Worm (Caenorhabditis elegans) whole organism, midembryonic: ENCODE measurements around the gene C14A4.6.

Source experiments
- T22C8.4 ChIP-seq: fragments of 200-800 bp; sonication (Bioruptor generic); IDR thresholded peaks from 2 replicates; pipeline ENCODE4 v1.3.6; 2022; ENCODE audit warnings: missing genetic modification characterization, missing compliant biosample characterization
- cog-1 ChIP-seq: sonication (generic microtip); optimal IDR thresholded peaks from 2 replicates; lab custom pipeline; 2016; ENCODE audit warnings: missing genetic modification characterization, missing compliant biosample characterization
- flt-1 ChIP-seq: fragments of 200-800 bp; sonication (Bioruptor generic); IDR thresholded peaks from 2 replicates; pipeline ENCODE4 v1.3.6; 2022; ENCODE audit warnings: missing genetic modification characterization, missing compliant biosample characterization
- klf-2 ChIP-seq: fragments of 200-800 bp; sonication (Bioruptor generic); conservative IDR thresholded peaks from 2 replicates; pipeline ENCODE4 v1.3.6; 2022; ENCODE audit warnings: missing genetic modification reagents, missing genetic modification characterization, missing compliant biosample characterization
- med-1 ChIP-seq: sonication (generic microtip); optimal IDR thresholded peaks from 2 replicates; lab custom pipeline; 2017; ENCODE audit warnings: missing genetic modification characterization, mild to moderate bottlenecking, missing compliant biosample characterization, antibody characterized with exemption, missing genetic modification reagents; ENCODE audit not compliant: insufficient read depth
- ref-1 ChIP-seq: fragments of 200-800 bp; sonication (Bioruptor generic); conservative IDR thresholded peaks from 2 replicates; pipeline ENCODE4 v1.3.6; 2022; ENCODE audit warnings: missing genetic modification reagents, missing genetic modification characterization, missing compliant biosample characterization
- tab-1 ChIP-seq: fragments of 200-800 bp; sonication (Bioruptor generic); IDR thresholded peaks from 2 replicates; pipeline ENCODE4 v1.3.6; 2022; ENCODE audit warnings: missing genetic modification characterization, missing compliant biosample characterization
- ztf-23 ChIP-seq: fragments of 200-800 bp; sonication (Bioruptor generic); IDR thresholded peaks from 2 replicates; pipeline ENCODE4 v1.3.6; 2022; ENCODE audit warnings: missing genetic modification reagents, missing genetic modification characterization, missing compliant biosample characterization
- ztf-29 ChIP-seq: fragments of 200-800 bp; sonication (Bioruptor generic); IDR thresholded peaks from 2 replicates; pipeline ENCODE4 v1.3.6; 2022; ENCODE audit warnings: missing genetic modification reagents, missing genetic modification characterization, missing compliant biosample characterization

Gene C14A4.6

DNA sequence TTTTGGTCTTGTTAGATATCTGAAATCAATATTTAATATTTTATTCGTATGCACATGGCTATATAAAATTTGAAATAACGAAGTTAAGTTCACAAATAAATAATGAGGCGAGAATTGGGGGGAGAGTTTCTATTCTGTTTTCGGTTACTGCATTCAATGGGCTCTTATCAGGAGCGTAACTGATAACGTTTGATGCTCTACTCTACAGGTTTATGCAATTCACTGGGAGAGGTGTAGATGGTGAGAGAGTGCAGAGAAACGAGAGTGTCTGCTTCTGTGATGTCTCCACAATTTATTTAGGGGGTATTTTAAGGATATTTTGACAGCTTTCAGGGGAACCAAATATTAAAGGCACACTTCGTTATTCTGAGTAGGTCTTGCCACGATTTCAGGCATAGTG lies at the start of gene C14A4.6:
C14A4.6 (minus strand) TSS at position 19 of the 400 bp plus-strand sequence.
- TF ChIP-seq ref-1 (GFP tag; lab: Robert Waterston, UW) (no peak), med-1 (GFP tag; lab: Kevin White, UChicago) (no peak), flt-1 (GFP tag; lab: Robert Waterston, UW) (no peak), tab-1 (GFP tag; lab: Robert Waterston, UW) (no peak), ztf-23 (GFP tag; lab: Robert Waterston, UW) (no peak), ztf-29 (GFP tag; lab: Robert Waterston, UW) (no peak), cog-1 (tag; lab: Kevin White, UChicago) (no peak), T22C8.4 (GFP tag; lab: Robert Waterston, UW) (no peak), klf-2 (GFP tag; lab: Robert Waterston, UW) (no peak)

DNA sequence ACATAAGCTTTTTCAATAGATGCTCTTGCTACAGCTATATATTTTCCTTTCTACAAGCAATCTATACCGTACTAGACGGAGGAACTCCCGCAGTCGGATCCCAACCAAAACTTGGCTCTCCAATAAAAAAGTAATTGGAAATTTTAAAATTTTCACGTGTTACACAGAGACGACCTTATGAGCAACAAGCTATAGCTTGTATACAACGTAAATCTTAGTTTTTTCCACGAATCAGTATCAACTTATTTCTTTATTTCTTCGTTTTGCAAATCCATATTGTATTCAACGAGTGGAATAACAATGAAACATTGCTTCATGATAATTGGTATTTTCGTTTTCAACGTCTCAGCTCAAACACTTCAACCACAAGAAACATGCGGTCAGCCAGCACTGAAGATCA lies 48.8 kb upstream of the C14A4.6 start, which contains the start of gene M28.4:
M28.4 (plus strand) TSS at position 301 of the 400 bp plus-strand sequence.
- TF ChIP-seq flt-1 (GFP tag; lab: Robert Waterston, UW) (no peak), ztf-29 (GFP tag; lab: Robert Waterston, UW) (no peak), klf-2 (GFP tag; lab: Robert Waterston, UW) (no peak), med-1 (GFP tag; lab: Kevin White, UChicago) (no peak), T22C8.4 (GFP tag; lab: Robert Waterston, UW) (no peak), ztf-23 (GFP tag; lab: Robert Waterston, UW) (no peak), ref-1 (GFP tag; lab: Robert Waterston, UW) (no peak), tab-1 (GFP tag; lab: Robert Waterston, UW) (no peak), cog-1 (tag; lab: Kevin White, UChicago) (no peak)

ce11 chrII:10639110-10639509 lies 44.5 kb upstream of the C14A4.6 start, which contains the start of gene M28.9:
Gene M28.9, plus strand, starts transcription at chrII:10639410.
- TF ChIP-seq flt-1 (GFP tag; lab: Robert Waterston, UW) (no peak), ztf-23 (GFP tag; lab: Robert Waterston, UW) (no peak), med-1 (GFP tag; lab: Kevin White, UChicago) (no peak), cog-1 (tag; lab: Kevin White, UChicago) (no peak), ztf-29 (GFP tag; lab: Robert Waterston, UW) (no peak), ref-1 (GFP tag; lab: Robert Waterston, UW) (no peak)

ce11 chrII:10630944-10631343 lies 36.4 kb upstream of the C14A4.6 start:
- TF ChIP-seq T22C8.4 (GFP tag; lab: Robert Waterston, UW) = no peak
- TF ChIP-seq cog-1 (tag; lab: Kevin White, UChicago) = no peak
- no peak for TF ChIP-seq ztf-23 (GFP tag; lab: Robert Waterston, UW)
- no peak for TF ChIP-seq flt-1 (GFP tag; lab: Robert Waterston, UW)
- no peak for TF ChIP-seq klf-2 (GFP tag; lab: Robert Waterston, UW)
- TF ChIP-seq ztf-29 (GFP tag; lab: Robert Waterston, UW) = no peak
- TF ChIP-seq tab-1 (GFP tag; lab: Robert Waterston, UW) = no peak
- no peak for TF ChIP-seq ref-1 (GFP tag; lab: Robert Waterston, UW)
- TF ChIP-seq med-1 (GFP tag; lab: Kevin White, UChicago) = no peak

DNA sequence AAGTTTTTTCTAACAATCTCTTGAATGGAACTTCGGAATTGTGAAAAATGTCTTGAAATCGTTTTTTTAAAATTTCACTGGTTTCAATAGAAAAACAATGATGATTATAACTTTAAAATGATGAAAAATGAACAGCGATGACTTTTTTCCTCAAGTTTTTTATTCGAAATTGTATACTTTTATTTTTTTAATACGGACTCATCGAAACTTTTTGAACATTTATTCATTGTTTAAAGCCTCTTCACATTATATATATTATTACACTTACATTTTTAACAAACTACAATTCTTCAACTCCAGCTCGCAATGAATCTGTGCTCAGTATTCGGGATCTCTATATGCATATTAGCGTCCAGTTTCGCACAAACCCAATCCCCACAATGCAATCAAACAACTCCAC lies 33.4 kb upstream of the C14A4.6 start, which contains the start of gene M28.8:
M28.8 (plus strand) TSS at position 301 of the 400 bp plus-strand sequence.
- TF ChIP-seq flt-1 (GFP tag; lab: Robert Waterston, UW) (no peak), T22C8.4 (GFP tag; lab: Robert Waterston, UW) (no peak), med-1 (GFP tag; lab: Kevin White, UChicago) (no peak), tab-1 (GFP tag; lab: Robert Waterston, UW) (no peak), klf-2 (GFP tag; lab: Robert Waterston, UW) (no peak), cog-1 (tag; lab: Kevin White, UChicago) (no peak), ref-1 (GFP tag; lab: Robert Waterston, UW) (no peak), ztf-23 (GFP tag; lab: Robert Waterston, UW) (no peak), ztf-29 (GFP tag; lab: Robert Waterston, UW) (no peak)

ce11 chrII:10627086-10627485 lies 32.5 kb upstream of the C14A4.6 start:
- TF ChIP-seq tab-1 (GFP tag; lab: Robert Waterston, UW) (no peak), ztf-23 (GFP tag; lab: Robert Waterston, UW) (no peak)

ce11 chrII:10621965-10622364 lies 27.4 kb upstream of the C14A4.6 start, which contains the start of gene cutl-9:
Gene cutl-9, plus strand, starts transcription at chrII:10622265.
- no peak for TF ChIP-seq cog-1 (tag; lab: Kevin White, UChicago)

ce11 chrII:10618157-10618556 lies 23.6 kb upstream of the C14A4.6 start, which contains the start of gene C14A4.13:
Gene C14A4.13, plus strand, starts transcription at chrII:10618457.
- no peak for TF ChIP-seq klf-2 (GFP tag; lab: Robert Waterston, UW)
- TF ChIP-seq ztf-23 (GFP tag; lab: Robert Waterston, UW) = no peak
- no peak for TF ChIP-seq ztf-29 (GFP tag; lab: Robert Waterston, UW)

DNA sequence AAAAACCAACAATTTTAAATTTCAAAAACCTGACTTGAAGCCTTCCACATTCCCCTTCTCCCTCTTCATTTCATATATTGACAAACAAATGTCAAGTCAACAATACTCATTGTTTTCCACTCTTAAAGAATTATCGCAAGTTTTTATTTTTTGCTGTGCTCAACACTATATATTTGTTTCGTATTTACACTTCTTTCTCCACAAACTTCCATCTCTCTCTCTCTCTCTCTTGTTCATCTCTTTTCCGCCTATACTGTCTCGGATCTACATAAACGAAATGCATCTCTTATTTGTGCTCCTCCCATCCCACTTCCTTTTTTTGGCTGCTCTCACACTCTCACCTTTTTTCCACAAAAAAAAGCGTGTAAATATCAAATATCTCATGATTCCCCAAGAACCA lies 18.2 kb upstream of the C14A4.6 start, which contains the start of gene C14A4.12:
C14A4.12 (plus strand) TSS at position 301 of the 400 bp plus-strand sequence.
- TF ChIP-seq med-1 (GFP tag; lab: Kevin White, UChicago) (no peak), ztf-29 (GFP tag; lab: Robert Waterston, UW) (no peak), ref-1 (GFP tag; lab: Robert Waterston, UW) (no peak), klf-2 (GFP tag; lab: Robert Waterston, UW) (no peak), tab-1 (GFP tag; lab: Robert Waterston, UW) (no peak), T22C8.4 (GFP tag; lab: Robert Waterston, UW) (no peak), cog-1 (tag; lab: Kevin White, UChicago) (no peak), flt-1 (GFP tag; lab: Robert Waterston, UW) (no peak), ztf-23 (GFP tag; lab: Robert Waterston, UW) (no peak)
